Fruit fly (Drosophila melanogaster) Kc167 (cell line): Measurements from ENCODE around the gene pigeon.

Source experiments
- Myc ChIP-seq: fragments of >200 bp; optimal IDR thresholded peaks from 2 replicates; lab custom pipeline; 2017; ENCODE audit warnings: missing external identifiers
- Sin3A ChIP-seq: fragments of >200 bp; optimal IDR thresholded peaks from 2 replicates; lab custom pipeline; 2018; ENCODE audit warnings: missing external identifiers
- h ChIP-seq: fragments of >200 bp; optimal IDR thresholded peaks from 3 replicates; lab custom pipeline; 2018; ENCODE audit warnings: missing external identifiers
- insv ChIP-seq: fragments of >200 bp; optimal IDR thresholded peaks from 3 replicates; lab custom pipeline; 2018; ENCODE audit warnings: missing external identifiers
- psq ChIP-seq: fragments of >200 bp; optimal IDR thresholded peaks from 2 replicates; lab custom pipeline; 2017; ENCODE audit warnings: missing external identifiers
- ttk ChIP-seq: sonication (Bioruptor generic); optimal IDR thresholded peaks from 2 replicates; lab custom pipeline; 2017; ENCODE audit warnings: missing external identifiers

dm6 chr2L:19158005-19158666 is 27.7 kb upstream of the pigeon start:
- no peak for TF ChIP-seq psq (lab: Kevin White, UChicago)
- no peak for TF ChIP-seq Sin3A (lab: Kevin White, UChicago)
- TF ChIP-seq insv (lab: Kevin White, UChicago), result no peak
- TF ChIP-seq h (lab: Kevin White, UChicago), result no peak
- TF ChIP-seq ttk, result no peak
- no peak for TF ChIP-seq Myc (lab: Kevin White, UChicago)
